Worm (Caenorhabditis elegans) whole organism, young adult: Measurements from ENCODE around the gene Y73F8A.15.

Experiments used
- B0019.2 ChIP-seq: fragments of 200-800 bp; sonication (Bioruptor generic); conservative IDR thresholded peaks from 2 replicates; pipeline ENCODE4 v1.3.6; 2022; ENCODE audit warnings: missing genetic modification reagents, missing genetic modification characterization, missing compliant biosample characterization
- K11D2.4 ChIP-seq: fragments of 200-800 bp; sonication (Bioruptor generic); IDR thresholded peaks from 2 replicates; pipeline ENCODE4 v1.3.6; 2022; ENCODE audit warnings: missing genetic modification reagents, missing genetic modification characterization, missing compliant biosample characterization
- T07F8.4 ChIP-seq: sonication (generic microtip); optimal IDR thresholded peaks from 2 replicates; lab custom pipeline; 2016; ENCODE audit warnings: mild to moderate bottlenecking, missing genetic modification characterization, moderate library complexity, missing compliant biosample characterization
- Y95B8A.8 ChIP-seq: fragments of 200-800 bp; sonication (Bioruptor generic); IDR thresholded peaks from 2 replicates; pipeline ENCODE4 v1.3.6; 2022; ENCODE audit warnings: missing genetic modification reagents, missing genetic modification characterization, missing compliant biosample characterization
- ama-1 ChIP-seq, 3 experiments: fragments of 150-350 bp in 1 of 3; sonication (generic microtip) in 2 of 3; optimal IDR thresholded peaks; 2 replicates each; lab custom pipeline; 2014 to 2018; ENCODE audit warnings: missing biosample characterization in 2 of 3, missing genetic modification characterization in 2 of 3, missing genetic modification reagents in 2 of 3
- ceh-58 ChIP-seq: fragments of 200-800 bp; sonication (Bioruptor generic); IDR thresholded peaks from 2 replicates; pipeline ENCODE4 v1.3.6; 2022; ENCODE audit warnings: missing genetic modification characterization, missing compliant biosample characterization
- egl-18 ChIP-seq: fragments of 200-800 bp; sonication (Bioruptor generic); IDR thresholded peaks from 2 replicates; pipeline ENCODE4 v1.3.6; 2022; ENCODE audit warnings: missing genetic modification reagents, missing genetic modification characterization, missing compliant biosample characterization
- lsy-27 ChIP-seq: sonication (generic microtip); optimal IDR thresholded peaks from 2 replicates; lab custom pipeline; 2017; ENCODE audit warnings: missing genetic modification characterization, mild to moderate bottlenecking, missing compliant biosample characterization, antibody characterized with exemption, missing genotype, borderline replicate concordance; ENCODE audit not compliant: insufficient read depth
- madf-3 ChIP-seq: fragments of 200-800 bp; sonication (Bioruptor generic); IDR thresholded peaks from 2 replicates; pipeline ENCODE4 v1.3.6; 2022; ENCODE audit warnings: missing genetic modification reagents, missing genetic modification characterization, missing compliant biosample characterization
- mcd-1 ChIP-seq: fragments of 200-800 bp; sonication (Bioruptor generic); IDR thresholded peaks from 2 replicates; pipeline ENCODE4 v1.3.6; 2022; ENCODE audit warnings: missing genetic modification reagents, missing genetic modification characterization, missing compliant biosample characterization
- mxl-1 ChIP-seq: sonication (generic microtip); optimal IDR thresholded peaks from 2 replicates; lab custom pipeline; 2016; ENCODE audit warnings: missing genetic modification characterization, missing compliant biosample characterization
- unc-62 ChIP-seq: fragments of 150-350 bp; optimal IDR thresholded peaks from 2 replicates; lab custom pipeline; 2014; ENCODE audit warnings: missing biosample characterization, missing genetic modification reagents, missing genetic modification characterization

DNA sequence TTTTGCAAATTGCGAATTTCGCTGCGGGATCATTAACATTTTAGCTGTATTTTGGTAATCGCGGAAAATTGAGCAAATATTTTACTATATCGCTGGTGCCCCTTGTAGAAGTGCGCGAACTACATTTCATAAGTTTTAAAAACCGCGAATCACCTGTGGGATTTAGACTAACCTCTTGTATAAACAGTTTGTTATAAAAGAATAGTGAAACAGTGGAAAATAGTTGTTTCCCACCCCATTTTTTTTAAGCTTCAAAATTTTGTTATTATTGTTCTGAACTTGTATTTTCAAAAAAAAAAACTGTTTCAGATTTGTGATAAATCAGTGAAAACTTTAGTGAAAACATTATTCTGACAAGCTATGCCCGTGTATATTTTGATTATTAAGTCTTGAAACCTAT is 5.9 kb upstream of the Y73F8A.15 start:
- TF ChIP-seq unc-62 (no peak), T07F8.4 (tag; lab: Kevin White, UChicago) (no peak), madf-3 (no peak), mxl-1 (no peak), egl-18 (GFP tag; lab: Robert Waterston, UW) (no peak), B0019.2 (GFP tag; lab: Robert Waterston, UW) (no peak), lsy-27 (tag; lab: Kevin White, UChicago) (no peak), K11D2.4 (GFP tag; lab: Robert Waterston, UW) (no peak), Y95B8A.8 (GFP tag; lab: Robert Waterston, UW) (no peak), ama-1 (optimal IDR thresholded peaks at IDR 0.05; lab: Kevin White, UChicago) (no peak), ama-1 (GFP tag; optimal IDR thresholded peaks at IDR 0.05; lab: Kevin White, UChicago) (no peak), mcd-1 (GFP tag; lab: Robert Waterston, UW) (no peak), ceh-58 (GFP tag; lab: Robert Waterston, UW) (no peak)
